Worm (Caenorhabditis elegans): ENCODE results near the gene C56E6.4.

ce11 chrII:6498609-6499008 lies 29.9 kb downstream of the C56E6.4 start:
- TF ChIP-seq snpc-4 (tag; optimal IDR thresholded peaks at IDR 0.05) (no peak), Y55F3AM.14 (GFP tag; optimal IDR thresholded peaks at IDR 0.05) (no peak), nhr-12 (tag; optimal IDR thresholded peaks at IDR 0.05) (no peak), nhr-25 (tag; optimal IDR thresholded peaks at IDR 0.05) (no peak), elt-1 (tag; optimal IDR thresholded peaks at IDR 0.05) (no peak), nhr-6 (tag; optimal IDR thresholded peaks at IDR 0.05) (no peak), lin-39 (tag; optimal IDR thresholded peaks at IDR 0.05) (no peak), ceh-82 (tag; optimal IDR thresholded peaks at IDR 0.05) (no peak), lin-11 (tag; optimal IDR thresholded peaks at IDR 0.05) (no peak), lin-13 (GFP tag; optimal IDR thresholded peaks at IDR 0.05) (no peak), skn-1 (tag; optimal IDR thresholded peaks at IDR 0.05) (no peak)
